Worm (Caenorhabditis elegans) whole organism, L1 larva: ENCODE results near the gene K10B4.3.

Experiments used
- C04F5.9 ChIP-seq: sonication (generic microtip); optimal IDR thresholded peaks from 2 replicates; lab custom pipeline; 2016; ENCODE audit warnings: missing genetic modification characterization, missing compliant biosample characterization
- C16A3.4 ChIP-seq: fragments of 150-350 bp; optimal IDR thresholded peaks from 2 replicates; lab custom pipeline; 2014; ENCODE audit warnings: missing biosample characterization, missing genetic modification characterization
- C34B4.2 ChIP-seq: sonication (generic microtip); optimal IDR thresholded peaks from 2 replicates; lab custom pipeline; 2017; ENCODE audit warnings: mild to moderate bottlenecking, missing genetic modification characterization, missing compliant biosample characterization
- Y116A8C.19 ChIP-seq: sonication (generic microtip); optimal IDR thresholded peaks from 2 replicates; lab custom pipeline; 2016; ENCODE audit warnings: missing compliant biosample characterization, missing genetic modification characterization, borderline replicate concordance
- aly-2 ChIP-seq: fragments of 150-350 bp; optimal IDR thresholded peaks from 2 replicates; lab custom pipeline; 2014; ENCODE audit warnings: missing biosample characterization, missing genetic modification characterization
- ceh-8 ChIP-seq: fragments of 200-800 bp; sonication (Bioruptor generic); optimal IDR thresholded peaks from 2 replicates; lab custom pipeline; 2018; ENCODE audit warnings: mild to moderate bottlenecking, missing genetic modification characterization, moderate library complexity, missing compliant biosample characterization
- ceh-88 ChIP-seq: fragments of 200-800 bp; sonication (Bioruptor generic); IDR thresholded peaks from 2 replicates; pipeline ENCODE4 v1.3.6; 2022; ENCODE audit warnings: missing genetic modification characterization, missing compliant biosample characterization
- ces-1 ChIP-seq: fragments of 150-350 bp; optimal IDR thresholded peaks from 2 replicates; lab custom pipeline; 2014; ENCODE audit warnings: missing biosample characterization, missing genetic modification reagents, missing genetic modification characterization
- dsc-1 ChIP-seq: sonication (generic microtip); optimal IDR thresholded peaks from 2 replicates; lab custom pipeline; 2016; ENCODE audit warnings: mild to moderate bottlenecking, missing genetic modification characterization, missing compliant biosample characterization
- efl-1 ChIP-seq, 4 experiments: fragments of 150-350 bp; optimal IDR thresholded peaks in 3 of 4; peaks in 1 of 4; 1 replicate in 1 of 4; 2 replicates in 3 of 4; lab custom pipeline; 2014; ENCODE audit warnings: missing biosample characterization in 2 of 4, missing genetic modification characterization in 2 of 4, missing genetic modification reagents in 2 of 4
- efl-3 ChIP-seq: fragments of 200-800 bp; sonication (Bioruptor generic); optimal IDR thresholded peaks from 2 replicates; lab custom pipeline; 2018; ENCODE audit warnings: mild to moderate bottlenecking, missing genetic modification characterization, missing compliant biosample characterization
- egl-13 ChIP-seq: sonication (generic microtip); optimal IDR thresholded peaks from 2 replicates; lab custom pipeline; 2016; ENCODE audit warnings: missing genotype, missing genetic modification reagents, missing genetic modification characterization, missing compliant biosample characterization
- fkh-10 ChIP-seq: sonication (generic microtip); optimal IDR thresholded peaks from 2 replicates; lab custom pipeline; 2017; ENCODE audit warnings: missing biosample characterization, missing genetic modification reagents, missing genetic modification characterization
- fkh-4 ChIP-seq: sonication (generic microtip); optimal IDR thresholded peaks from 2 replicates; lab custom pipeline; 2016; ENCODE audit warnings: missing compliant biosample characterization, missing genetic modification characterization, borderline replicate concordance
- fkh-8 ChIP-seq: sonication (generic microtip); optimal IDR thresholded peaks from 2 replicates; lab custom pipeline; 2016; ENCODE audit warnings: mild to moderate bottlenecking, missing genetic modification characterization, missing compliant biosample characterization
- fos-1 ChIP-seq: fragments of 150-350 bp; optimal IDR thresholded peaks from 2 replicates; lab custom pipeline; 2014; ENCODE audit warnings: missing biosample characterization, missing genetic modification characterization
- grh-1 ChIP-seq: fragments of 200-800 bp; sonication (Bioruptor generic); IDR thresholded peaks from 2 replicates; pipeline ENCODE4 v1.3.6; 2022; ENCODE audit warnings: missing genetic modification reagents, missing genetic modification characterization, missing compliant biosample characterization
- irx-1 ChIP-seq: sonication (generic microtip); optimal IDR thresholded peaks from 2 replicates; lab custom pipeline; 2016; ENCODE audit warnings: missing genetic modification characterization, missing compliant biosample characterization
- jun-1 ChIP-seq: fragments of 150-350 bp; optimal IDR thresholded peaks from 2 replicates; lab custom pipeline; 2014; ENCODE audit warnings: missing biosample characterization, missing genetic modification reagents, missing genetic modification characterization
- lin-14 ChIP-seq: fragments of 200-800 bp; sonication (Bioruptor generic); optimal IDR thresholded peaks from 2 replicates; lab custom pipeline; 2018; ENCODE audit warnings: mild to moderate bottlenecking, missing genetic modification characterization, moderate library complexity, missing compliant biosample characterization
- lin-35 ChIP-seq, 2 experiments: fragments of 150-350 bp; optimal IDR thresholded peaks; 2 replicates each; lab custom pipeline; 2014; ENCODE audit warnings: missing biosample characterization in 2 of 2, missing genetic modification characterization in 2 of 2, missing genetic modification reagents in 2 of 2
- lin-39 ChIP-seq: fragments of 150-350 bp; optimal IDR thresholded peaks from 2 replicates; lab custom pipeline; 2014; ENCODE audit warnings: missing biosample characterization, missing genetic modification reagents, missing genetic modification characterization
- mab-9 ChIP-seq: fragments of 200-800 bp; sonication (Bioruptor generic); IDR thresholded peaks from 2 replicates; pipeline ENCODE4 v1.3.6; 2022; ENCODE audit warnings: missing genetic modification reagents, missing genetic modification characterization, missing compliant biosample characterization
- mef-2 ChIP-seq: fragments of 150-350 bp; optimal IDR thresholded peaks from 2 replicates; lab custom pipeline; 2014; ENCODE audit warnings: missing biosample characterization, missing genetic modification characterization
- nhr-19 ChIP-seq: fragments of 200-800 bp; sonication (Bioruptor generic); conservative IDR thresholded peaks from 2 replicates; pipeline ENCODE4 v1.3.6; 2022; ENCODE audit warnings: missing genetic modification characterization, missing compliant biosample characterization
- nhr-237 ChIP-seq: fragments of 150-350 bp; optimal IDR thresholded peaks from 2 replicates; lab custom pipeline; 2014; ENCODE audit warnings: missing biosample characterization, missing genetic modification characterization
- nhr-47 ChIP-seq: sonication (generic microtip); optimal IDR thresholded peaks from 2 replicates; lab custom pipeline; 2016; ENCODE audit warnings: mild to moderate bottlenecking, missing genetic modification characterization, moderate library complexity, missing compliant biosample characterization
- nhr-84 ChIP-seq: sonication (generic microtip); optimal IDR thresholded peaks from 2 replicates; lab custom pipeline; 2017; ENCODE audit warnings: missing biosample characterization, missing genetic modification characterization
- nhr-85 ChIP-seq: sonication (generic microtip); peaks from one replicate; lab custom pipeline; 2016; ENCODE audit warnings: missing genetic modification characterization, inconsistent platforms, missing compliant biosample characterization
- nhr-90 ChIP-seq: sonication (generic microtip); optimal IDR thresholded peaks from 2 replicates; lab custom pipeline; 2016; ENCODE audit warnings: mild to moderate bottlenecking, missing genetic modification characterization, missing compliant biosample characterization; ENCODE audit not compliant: poor library complexity
- pag-3 ChIP-seq: sonication (generic microtip); optimal IDR thresholded peaks from 2 replicates; lab custom pipeline; 2017; ENCODE audit warnings: missing genetic modification characterization, mild to moderate bottlenecking, missing compliant biosample characterization, antibody characterized with exemption, borderline replicate concordance; ENCODE audit not compliant: insufficient read depth
- pax-3 ChIP-seq: fragments of 200-800 bp; sonication (Bioruptor generic); optimal IDR thresholded peaks from 2 replicates; lab custom pipeline; 2018; ENCODE audit warnings: mild to moderate bottlenecking, missing genetic modification characterization, moderate library complexity, missing compliant biosample characterization
- pqm-1 ChIP-seq: sonication (generic microtip); optimal IDR thresholded peaks from 3 replicates; lab custom pipeline; 2017; ENCODE audit warnings: missing biosample characterization, missing genetic modification characterization
- rnt-1 ChIP-seq: sonication (generic microtip); optimal IDR thresholded peaks from 2 replicates; lab custom pipeline; 2016; ENCODE audit warnings: mild to moderate bottlenecking, missing genetic modification characterization, moderate library complexity, missing compliant biosample characterization
- tbx-2 ChIP-seq: sonication (generic microtip); optimal IDR thresholded peaks from 2 replicates; lab custom pipeline; 2016; ENCODE audit warnings: missing genetic modification characterization, missing compliant biosample characterization
- tlp-1 ChIP-seq: fragments of 150-350 bp; optimal IDR thresholded peaks from 2 replicates; lab custom pipeline; 2014; ENCODE audit warnings: missing biosample characterization, missing genetic modification characterization
- unc-130 ChIP-seq: fragments of 150-350 bp; optimal IDR thresholded peaks from 2 replicates; lab custom pipeline; 2017; ENCODE audit warnings: missing biosample characterization, missing genetic modification characterization, inconsistent platforms
- unc-86 ChIP-seq: sonication (generic microtip); optimal IDR thresholded peaks from 2 replicates; lab custom pipeline; 2016; ENCODE audit warnings: missing genetic modification characterization, missing compliant biosample characterization
- unc-98 ChIP-seq: fragments of 200-800 bp; sonication (Bioruptor generic); IDR thresholded peaks from 2 replicates; pipeline ENCODE4 v1.3.6; 2022; ENCODE audit warnings: missing genetic modification characterization, missing compliant biosample characterization
- xbp-1 ChIP-seq: sonication (generic microtip); optimal IDR thresholded peaks from 2 replicates; lab custom pipeline; 2016; ENCODE audit warnings: missing genetic modification characterization, missing compliant biosample characterization
- zag-1 ChIP-seq: fragments of 150-350 bp; optimal IDR thresholded peaks from 2 replicates; lab custom pipeline; 2014; ENCODE audit warnings: missing biosample characterization, missing genetic modification characterization

Gene K10B4.3

ce11 chrII:76662-77061 is 44.4 kb downstream of the K10B4.3 start:
- TF ChIP-seq fkh-8 (tag; lab: Kevin White, UChicago): no peak
- peak in 1 of 2 experiments; percentile 7 for TF ChIP-seq lin-35 (GFP tag; optimal IDR thresholded peaks at IDR 0.05; lab: Kevin White, UChicago)
- TF ChIP-seq, all 84 proteins: peak for 1

ce11 chrII:75831-76230 is 45.2 kb downstream of the K10B4.3 start:
- TF ChIP-seq aly-2 (tag; lab: Kevin White, UChicago): no peak
- TF ChIP-seq nhr-90: no peak
- no peak for TF ChIP-seq unc-86 (tag; lab: Kevin White, UChicago)
- TF ChIP-seq nhr-84 (tag; lab: Kevin White, UChicago): no peak
- no peak for TF ChIP-seq pax-3 (tag; lab: Kevin White, UChicago)
- no peak for TF ChIP-seq C16A3.4 (tag; lab: Kevin White, UChicago)
- no peak for TF ChIP-seq fkh-4 (tag; lab: Kevin White, UChicago)
- TF ChIP-seq nhr-19 (GFP tag; lab: Robert Waterston, UW): no peak
- no peak for TF ChIP-seq tlp-1 (tag; lab: Kevin White, UChicago)

ce11 chrII:73892-74291 is 47.1 kb downstream of the K10B4.3 start:
- TF ChIP-seq lin-14 (GFP tag; lab: Kevin White, UChicago) (peak; percentile 33), ceh-8 (GFP tag; lab: Kevin White, UChicago) (peak; percentile 50), egl-13 (tag; lab: Kevin White, UChicago) (no peak)

ce11 chrII:73329-73728 is 47.7 kb downstream of the K10B4.3 start:
- TF ChIP-seq unc-130 (tag; lab: Kevin White, UChicago) (no peak), rnt-1 (tag; lab: Kevin White, UChicago) (no peak), mab-9 (GFP tag; lab: Robert Waterston, UW) (no peak), nhr-237 (tag; lab: Kevin White, UChicago) (no peak), ces-1 (GFP tag; lab: Kevin White, UChicago) (peak; percentile 59), irx-1 (tag; lab: Kevin White, UChicago) (no peak), mef-2 (tag; lab: Kevin White, UChicago) (no peak), efl-1 (optimal IDR thresholded peaks at IDR 0.05; lab: Kevin White, UChicago) (no peak), efl-1 (GFP tag; optimal IDR thresholded peaks at IDR 0.05 in 1 of 2; lab: Kevin White, UChicago) (no peak), egl-13 (tag; lab: Kevin White, UChicago) (no peak), nhr-19 (GFP tag; lab: Robert Waterston, UW) (no peak), xbp-1 (peak; percentile 19), pag-3 (tag; lab: Kevin White, UChicago) (no peak), fos-1 (tag; lab: Kevin White, UChicago) (no peak), lin-14 (GFP tag; lab: Kevin White, UChicago) (peak; percentile 61), Y116A8C.19 (tag; lab: Kevin White, UChicago) (no peak), nhr-47 (tag; lab: Kevin White, UChicago) (no peak), unc-86 (tag; lab: Kevin White, UChicago) (no peak), zag-1 (tag; lab: Kevin White, UChicago) (no peak), nhr-84 (tag; lab: Kevin White, UChicago) (no peak), tlp-1 (tag; lab: Kevin White, UChicago) (no peak), lin-35 (GFP tag; optimal IDR thresholded peaks at IDR 0.05; lab: Kevin White, UChicago) (no peak), ceh-88 (GFP tag; lab: Robert Waterston, UW) (no peak), unc-98 (GFP tag; lab: Robert Waterston, UW) (no peak), grh-1 (GFP tag; lab: Robert Waterston, UW) (no peak), C04F5.9 (tag; lab: Kevin White, UChicago) (no peak), nhr-85 (tag; lab: Kevin White, UChicago) (no peak), dsc-1 (no peak), efl-3 (GFP tag; lab: Kevin White, UChicago) (no peak), fkh-10 (GFP tag; lab: Kevin White, UChicago) (peak; percentile 83), lin-39 (tag; lab: Kevin White, UChicago) (no peak), ceh-8 (GFP tag; lab: Kevin White, UChicago) (no peak), pqm-1 (tag; lab: Kevin White, UChicago) (no peak), C34B4.2 (tag; lab: Kevin White, UChicago) (no peak), tbx-2 (no peak), jun-1 (tag; lab: Kevin White, UChicago) (no peak), pax-3 (tag; lab: Kevin White, UChicago) (no peak)
